Fruit fly (Drosophila melanogaster): ENCODE data around the gene PIG-H.

PIG-H gene

dm6 chr3R:8032923-8033478 is 33.4 kb downstream of the PIG-H start, which contains the start of the genes CG11035 and unc-45 (continued):
- no peak for TF ChIP-seq ATbp (GFP tag; optimal IDR thresholded peaks at IDR 0.05)
- no peak for TF ChIP-seq gt (GFP tag; IDR thresholded peaks at IDR 0.05)
- TF ChIP-seq E2f2 (GFP tag; IDR thresholded peaks at IDR 0.05) = peak; percentile 46; the same call in 1 of the 2 replicates
- no peak for TF ChIP-seq CG3065 (GFP tag; optimal IDR thresholded peaks at IDR 0.05)
- TF ChIP-seq abd-A (tag; optimal IDR thresholded peaks at IDR 0.05) = no peak
- TF ChIP-seq BEAF-32 (GFP tag; optimal IDR thresholded peaks at IDR 0.05) = peak; percentile 86
- no peak for TF ChIP-seq Ssrp (tag; optimal IDR thresholded peaks at IDR 0.05)
- no peak for TF ChIP-seq CG17612 (GFP tag; IDR thresholded peaks at IDR 0.05)
- TF ChIP-seq zf30C (GFP tag; optimal IDR thresholded peaks at IDR 0.05) = no peak
- peak; percentile 62 for TF ChIP-seq sug (tag; optimal IDR thresholded peaks at IDR 0.05)
- peak; percentile 61 for TF ChIP-seq CG14710 (tag; optimal IDR thresholded peaks at IDR 0.05)
- TF ChIP-seq ase (GFP tag; IDR thresholded peaks at IDR 0.05) = no peak
- peak; percentile 2 for TF ChIP-seq CG7928 (GFP tag; optimal IDR thresholded peaks at IDR 0.05)
- peak; percentile 38 for TF ChIP-seq Xrp1 (GFP tag; IDR thresholded peaks at IDR 0.05)
- TF ChIP-seq bab2 (GFP tag; optimal IDR thresholded peaks at IDR 0.05) = no peak
- TF ChIP-seq en (GFP tag; optimal IDR thresholded peaks at IDR 0.05) = no peak
- TF ChIP-seq sd (tag; optimal IDR thresholded peaks at IDR 0.05) = no peak
- peak; percentile 68 for TF ChIP-seq CG8290 (GFP tag; optimal IDR thresholded peaks at IDR 0.05)
- TF ChIP-seq CG8290 (tag; optimal IDR thresholded peaks at IDR 0.05) = no peak
- TF ChIP-seq CG12236 (GFP tag; optimal IDR thresholded peaks at IDR 0.05) = no peak
- no peak for TF ChIP-seq otp (GFP tag; IDR thresholded peaks at IDR 0.05)
- peak; percentile 49 for TF ChIP-seq CG10267 (tag; optimal IDR thresholded peaks at IDR 0.05)
- no peak for TF ChIP-seq fu2 (GFP tag; optimal IDR thresholded peaks at IDR 0.05)
- no peak for TF ChIP-seq CG16779 (GFP tag; IDR thresholded peaks at IDR 0.05)
- no peak for TF ChIP-seq CG7357 (GFP tag; IDR thresholded peaks at IDR 0.05)
- TF ChIP-seq CG33557 (GFP tag; optimal IDR thresholded peaks at IDR 0.05) = no peak
- TF ChIP-seq dimm (GFP tag; IDR thresholded peaks at IDR 0.05) = no peak
- TF ChIP-seq HmgZ (tag; optimal IDR thresholded peaks at IDR 0.05) = peak; percentile 30
- TF ChIP-seq h (optimal IDR thresholded peaks at IDR 0.05) = no peak
- no peak for TF ChIP-seq CG1603 (tag; optimal IDR thresholded peaks at IDR 0.05)
- peak; percentile 15; the same call in 1 of the 2 replicates for TF ChIP-seq lmd (GFP tag; IDR thresholded peaks at IDR 0.05)
- peak; percentile 61; the same call in 2 of the 3 replicates for TF ChIP-seq vnd (GFP tag; IDR thresholded peaks at IDR 0.05; ENCODE audit: partially characterized antibody)
- no peak for TF ChIP-seq Atf6 (GFP tag; IDR thresholded peaks at IDR 0.05)
- no peak for TF ChIP-seq insv (GFP tag; optimal IDR thresholded peaks at IDR 0.05)
- peak; percentile 12 for TF ChIP-seq az2 (GFP tag; optimal IDR thresholded peaks at IDR 0.05)
- no peak for TF ChIP-seq CG15073 (GFP tag; optimal IDR thresholded peaks at IDR 0.05)
- TF ChIP-seq danr (GFP tag; IDR thresholded peaks at IDR 0.05) = no peak
- TF ChIP-seq pho (GFP tag; optimal IDR thresholded peaks at IDR 0.05) = no peak
- no peak for TF ChIP-seq Poxn (GFP tag; IDR thresholded peaks at IDR 0.05)
- peak; percentile 90 for TF ChIP-seq CG9437 (GFP tag; optimal IDR thresholded peaks at IDR 0.05)
- no peak for TF ChIP-seq Myb (GFP tag; optimal IDR thresholded peaks at IDR 0.05)
- peak; percentile 16 for TF ChIP-seq crc (GFP tag; optimal IDR thresholded peaks at IDR 0.05)
- TF ChIP-seq sob (GFP tag; IDR thresholded peaks at IDR 0.05) = peak; percentile 65
- TF ChIP-seq CG17385 (GFP tag; optimal IDR thresholded peaks at IDR 0.05) = peak; percentile 34
- TF ChIP-seq CG3281 (GFP tag; optimal IDR thresholded peaks at IDR 0.05) = no peak
- TF ChIP-seq lab (GFP tag; optimal IDR thresholded peaks at IDR 0.05) = no peak
- TF ChIP-seq CG15011 (GFP tag; optimal IDR thresholded peaks at IDR 0.05) = no peak
- TF ChIP-seq Oaz (GFP tag; IDR thresholded peaks at IDR 0.05) = no peak
- TF ChIP-seq Xbp1 (GFP tag; optimal IDR thresholded peaks at IDR 0.05) = peak; percentile 31
- no peak for TF ChIP-seq Meics (GFP tag; optimal IDR thresholded peaks at IDR 0.05)
- no peak for TF ChIP-seq maf-S (GFP tag; optimal IDR thresholded peaks at IDR 0.05)
- TF ChIP-seq Bgb (GFP tag; IDR thresholded peaks at IDR 0.05; ENCODE audit: partially characterized antibody) = peak; percentile 68

All from whole organism, embryonic.